Worm (Caenorhabditis elegans): ENCODE measurements around the gene denn-4.

denn-4 gene

ce11 chrIV:1973372-1973771 lies 49.6 kb downstream of the denn-4 start, which contains the start of gene Y76B12C.3 (continued):
- TF ChIP-seq lsy-2 (tag; optimal IDR thresholded peaks at IDR 0.05) (peak in 1 of 2 experiments; percentile 44), blmp-1 (tag; optimal IDR thresholded peaks at IDR 0.05) (no peak), unc-62 (GFP tag; optimal IDR thresholded peaks at IDR 0.05) (no peak), grh-1 (GFP tag; IDR thresholded peaks at IDR 0.05) (no peak), elt-2 (tag; optimal IDR thresholded peaks at IDR 0.05) (no peak), snpc-4 (tag; optimal IDR thresholded peaks at IDR 0.05) (no peak), nhr-11 (tag; optimal IDR thresholded peaks at IDR 0.05) (no peak), fos-1 (tag; optimal IDR thresholded peaks at IDR 0.05) (no peak), lin-15B (tag; optimal IDR thresholded peaks at IDR 0.05) (no peak), ceh-82 (tag; optimal IDR thresholded peaks at IDR 0.05) (peak in 1 of 3 experiments; percentile 4), C16A3.4 (tag; optimal IDR thresholded peaks at IDR 0.05) (no peak), lin-14 (GFP tag; optimal IDR thresholded peaks at IDR 0.05) (no peak), zag-1 (tag; optimal IDR thresholded peaks at IDR 0.05) (no peak)

- no peak for TF ChIP-seq nhr-20 (tag; optimal IDR thresholded peaks at IDR 0.05)
- no peak for TF ChIP-seq fkh-8 (tag; optimal IDR thresholded peaks at IDR 0.05)
- no peak for TF ChIP-seq isw-1 (GFP tag; IDR thresholded peaks at IDR 0.05)
- TF ChIP-seq zip-4 (GFP tag; optimal IDR thresholded peaks at IDR 0.05), result no peak
- TF ChIP-seq nhr-28 (tag; optimal IDR thresholded peaks at IDR 0.05), result no peak
- peak; percentile 13 for TF ChIP-seq nhr-85 (tag)
- TF ChIP-seq fkh-10 (GFP tag; optimal IDR thresholded peaks at IDR 0.05), result no peak
- no peak for TF ChIP-seq ceh-88 (GFP tag; IDR thresholded peaks at IDR 0.05)
These were observed 51.8 kb downstream of the denn-4 start for ce11 chrIV:1975594-1975993.

- peak; percentile 27 for TF ChIP-seq nhr-85 (tag)
- TF ChIP-seq ceh-90 (tag; optimal IDR thresholded peaks at IDR 0.05), result no peak
- no peak for TF ChIP-seq tlp-1 (tag; optimal IDR thresholded peaks at IDR 0.05)
- no peak for TF ChIP-seq blmp-1 (tag; optimal IDR thresholded peaks at IDR 0.05)
These were observed 56.0 kb downstream of the denn-4 start, which contains the start of gene Y76B12C.8 for ce11 chrIV:1979782-1980181. Gene Y76B12C.8, plus strand, starts transcription at chrIV:1979988.

ce11 chrIV:1980961-1981446 lies 57.2 kb downstream of the denn-4 start, which contains the start of gene Y76B12C.6:
Gene Y76B12C.6, plus strand, starts transcription at chrIV:1981396.
- TF ChIP-seq fkh-8 (tag; optimal IDR thresholded peaks at IDR 0.05), result peak; percentile 5
- peak; percentile 24 to 46 for TF ChIP-seq lsy-2 (tag; optimal IDR thresholded peaks at IDR 0.05)
- peak; percentile 20 to 40 for TF ChIP-seq lin-35 (GFP tag; optimal IDR thresholded peaks at IDR 0.05)
- TF ChIP-seq aha-1 (tag; optimal IDR thresholded peaks at IDR 0.05), result no peak
- TF ChIP-seq snu-23 (GFP tag; optimal IDR thresholded peaks at IDR 0.05), result peak; percentile 42
- peak; percentile 47 for TF ChIP-seq unc-130 (tag; optimal IDR thresholded peaks at IDR 0.05)
- TF ChIP-seq ceh-88 (GFP tag; IDR thresholded peaks at IDR 0.05), result no peak
- TF ChIP-seq ceh-82 (tag; optimal IDR thresholded peaks at IDR 0.05), result peak in 1 of 3 experiments; percentile 13
- TF ChIP-seq xbp-1 (tag; optimal IDR thresholded peaks at IDR 0.05), result peak; percentile 45
- peak; percentile 25 to 33 for TF ChIP-seq efl-1 (optimal IDR thresholded peaks at IDR 0.05)
- peak; percentile 37 to 76 for TF ChIP-seq efl-1 (GFP tag; optimal IDR thresholded peaks at IDR 0.05 in 1 of 2)
- no peak for TF ChIP-seq fos-1 (tag; optimal IDR thresholded peaks at IDR 0.05)
- peak in 2 of 3 experiments; percentile 36 for TF ChIP-seq dpl-1 (GFP tag; optimal IDR thresholded peaks at IDR 0.05)

ce11 chrIV:1990843-1991339 lies 67.1 kb downstream of the denn-4 start:
- no peak for TF ChIP-seq C04F5.9 (tag; optimal IDR thresholded peaks at IDR 0.05)
- TF ChIP-seq efl-1 (optimal IDR thresholded peaks at IDR 0.05), result no peak
- peak in 1 of 2 experiments; percentile 49 for TF ChIP-seq efl-1 (GFP tag; optimal IDR thresholded peaks at IDR 0.05 in 1 of 2)

- TF ChIP-seq zip-4 (GFP tag; optimal IDR thresholded peaks at IDR 0.05) (no peak), tbx-2 (tag; optimal IDR thresholded peaks at IDR 0.05) (no peak), fkh-10 (GFP tag; optimal IDR thresholded peaks at IDR 0.05) (no peak), sptf-1 (tag; optimal IDR thresholded peaks at IDR 0.05) (no peak), ceh-82 (tag; optimal IDR thresholded peaks at IDR 0.05) (no peak), fkh-4 (tag; optimal IDR thresholded peaks at IDR 0.05; ENCODE audit: borderline replicate concordance) (no peak), rnt-1 (tag; optimal IDR thresholded peaks at IDR 0.05) (no peak), blmp-1 (tag; optimal IDR thresholded peaks at IDR 0.05) (no peak), unc-30 (tag; optimal IDR thresholded peaks at IDR 0.05) (no peak), C16A3.4 (tag; optimal IDR thresholded peaks at IDR 0.05) (no peak), efl-3 (GFP tag; optimal IDR thresholded peaks at IDR 0.05) (no peak), alr-1 (tag; optimal IDR thresholded peaks at IDR 0.05; ENCODE audit: borderline replicate concordance) (no peak), nhr-77 (tag; optimal IDR thresholded peaks at IDR 0.05) (no peak), nhr-84 (tag; optimal IDR thresholded peaks at IDR 0.05) (no peak)
These were observed 69.0 kb downstream of the denn-4 start, which contains the start of gene xpc-1 for ce11 chrIV:1992789-1993188. Gene xpc-1, plus strand, starts transcription at chrIV:1993089.

All from whole organism, L1 larva.